In the genomic region with DNA sequence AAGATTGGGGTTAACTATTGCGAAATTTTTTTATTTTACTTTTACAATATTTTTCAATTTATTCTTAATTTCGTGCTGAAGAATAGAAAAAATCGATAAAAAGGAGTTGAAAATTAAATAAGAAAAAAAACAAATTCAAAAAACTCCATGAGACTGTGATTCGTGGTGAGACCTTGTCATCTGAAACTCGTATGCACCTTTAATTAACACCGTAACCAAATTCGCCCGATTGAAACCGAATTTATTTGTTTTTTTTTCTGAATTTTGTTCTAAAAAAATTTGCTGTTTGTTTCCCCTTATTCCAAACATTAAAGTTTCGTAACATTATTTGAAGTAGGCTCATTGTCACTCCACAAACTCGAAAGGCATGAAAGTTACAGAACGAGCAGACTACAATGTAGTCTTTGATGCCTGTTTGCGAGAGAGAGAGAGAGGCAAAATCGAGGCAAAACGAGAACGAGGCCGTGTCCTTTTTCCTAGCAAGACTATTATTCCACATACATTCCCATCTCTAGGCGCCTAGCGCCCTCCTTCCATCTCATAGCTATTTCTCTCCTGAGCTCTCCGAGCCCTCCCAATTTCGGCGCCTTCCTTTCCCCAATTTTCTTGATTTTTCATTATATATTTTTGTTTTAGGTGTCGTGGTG, we compare ENCODE assay signal across 2 worm cellular contexts.
TF ChIP-seq lines count a peak whose summit lies in the region.

A gene (plus strand): TSS at position 630 of the 647 bp plus-strand sequence.

TF ChIP-seq in whole organism, L2 larva, 48 proteins besides CTCF, POLR2A, EP300 and RAD21 (continued from another document):
- TF ChIP-seq lin-39 (tag; optimal IDR thresholded peaks at IDR 0.05; lab: Kevin White, UChicago) (no peak), crh-2 (tag; optimal IDR thresholded peaks at IDR 0.05; lab: Kevin White, UChicago) (no peak), ztf-4 (tag; optimal IDR thresholded peaks at IDR 0.05; lab: Kevin White, UChicago) (no peak), sma-3 (GFP tag; optimal IDR thresholded peaks at IDR 0.05; lab: Kevin White, UChicago) (no peak), C34F6.9 (tag; optimal IDR thresholded peaks at IDR 0.05; lab: Kevin White, UChicago) (peak; percentile 37), nhr-10 (tag; optimal IDR thresholded peaks at IDR 0.05; lab: Kevin White, UChicago) (no peak), nhr-25 (tag; optimal IDR thresholded peaks at IDR 0.05; lab: Kevin White, UChicago) (no peak), nhr-12 (tag; optimal IDR thresholded peaks at IDR 0.05; lab: Kevin White, UChicago) (no peak), lin-13 (GFP tag; optimal IDR thresholded peaks at IDR 0.05; lab: Kevin White, UChicago) (no peak), ama-1 (optimal IDR thresholded peaks at IDR 0.05; lab: Kevin White, UChicago) (no peak), nhr-237 (tag; optimal IDR thresholded peaks at IDR 0.05; lab: Kevin White, UChicago) (no peak), blmp-1 (tag; optimal IDR thresholded peaks at IDR 0.05; lab: Kevin White, UChicago; ENCODE audit: insufficient read depth) (no peak), lsy-2 (tag; optimal IDR thresholded peaks at IDR 0.05; lab: Kevin White, UChicago) (peak in 1 of 2 experiments; percentile 13), lin-11 (tag; optimal IDR thresholded peaks at IDR 0.05; lab: Kevin White, UChicago) (no peak), unc-55 (GFP tag; optimal IDR thresholded peaks at IDR 0.05; lab: Kevin White, UChicago) (no peak), egl-27 (tag; optimal IDR thresholded peaks at IDR 0.05; lab: Kevin White, UChicago) (no peak), dmd-4 (tag; optimal IDR thresholded peaks at IDR 0.05; lab: Kevin White, UChicago) (no peak), F13H6.1 (tag; optimal IDR thresholded peaks at IDR 0.05; lab: Kevin White, UChicago) (peak; percentile 18), mbf-1 (tag; optimal IDR thresholded peaks at IDR 0.05; lab: Kevin White, UChicago) (no peak), mab-5 (tag; optimal IDR thresholded peaks at IDR 0.05; lab: Kevin White, UChicago) (no peak), gmeb-1 (tag; optimal IDR thresholded peaks at IDR 0.05; lab: Kevin White, UChicago) (no peak), fos-1 (tag; optimal IDR thresholded peaks at IDR 0.05; lab: Kevin White, UChicago) (no peak)

TF ChIP-seq in whole organism, L4 larva, 104 proteins besides CTCF, POLR2A, EP300 and RAD21 (continued from another document):
- TF ChIP-seq egl-43 (GFP tag; IDR thresholded peaks at IDR 0.05; lab: Robert Waterston, UW) (0 out of 2 replicates have a peak, but pooled peaks have one; percentile 27), unc-130 (GFP tag; optimal IDR thresholded peaks at IDR 0.05; lab: Kevin White, UChicago) (no peak), nhr-111 (GFP tag; optimal IDR thresholded peaks at IDR 0.05; lab: Kevin White, UChicago) (no peak), zfp-2 (tag; optimal IDR thresholded peaks at IDR 0.05; lab: Kevin White, UChicago) (no peak), lir-3 (tag; optimal IDR thresholded peaks at IDR 0.05; lab: Kevin White, UChicago) (no peak), ceh-20 (GFP tag; IDR thresholded peaks at IDR 0.05; lab: Robert Waterston, UW) (no peak), lin-29 (GFP tag; IDR thresholded peaks at IDR 0.05; lab: Robert Waterston, UW) (no peak)
